Fruit fly (Drosophila melanogaster) Kc167 (cell line): ENCODE measurements around the gene wls.

Experiments
- Myc ChIP-seq: fragments of >200 bp; optimal IDR thresholded peaks from 2 replicates; lab custom pipeline; 2017; ENCODE audit warnings: missing external identifiers
- Sin3A ChIP-seq: fragments of >200 bp; optimal IDR thresholded peaks from 2 replicates; lab custom pipeline; 2018; ENCODE audit warnings: missing external identifiers
- h ChIP-seq: fragments of >200 bp; optimal IDR thresholded peaks from 3 replicates; lab custom pipeline; 2018; ENCODE audit warnings: missing external identifiers
- psq ChIP-seq: fragments of >200 bp; optimal IDR thresholded peaks from 2 replicates; lab custom pipeline; 2017; ENCODE audit warnings: missing external identifiers

- TF ChIP-seq h (lab: Kevin White, UChicago) (no peak), Sin3A (lab: Kevin White, UChicago) (no peak), Myc (no peak), psq (no peak)
Measured at dm6 chr3L:11214406-11215243, 45.2 kb upstream of the wls start, which contains the start of gene CG42671.
